Fruit fly (Drosophila melanogaster) whole organism, embryonic: ENCODE data around the gene Tsc1.

ENCODE experiments used
- CG11247 ChIP-seq: fragments of 200-800 bp; sonication (Bioruptor generic); IDR thresholded peaks from 2 replicates; pipeline ENCODE4 v1.3.6; 2022; ENCODE audit warnings: missing biosample characterization, missing genetic modification characterization
- CG12219 ChIP-seq: fragments of 200-800 bp; sonication (Bioruptor generic); optimal IDR thresholded peaks from 3 replicates; lab custom pipeline; 2018; ENCODE audit warnings: missing biosample characterization, mild to moderate bottlenecking, missing genetic modification characterization
- CG1233 ChIP-seq: fragments of 200-800 bp; sonication (Bioruptor generic); optimal IDR thresholded peaks from 4 replicates; lab custom pipeline; 2018; ENCODE audit warnings: missing biosample characterization, mild to moderate bottlenecking, missing genetic modification characterization
- CG14050 ChIP-seq: fragments of 200-800 bp; sonication (Bioruptor generic); IDR thresholded peaks from 3 replicates; pipeline ENCODE4 v1.3.6; 2022; ENCODE audit warnings: missing biosample characterization, missing genetic modification characterization
- CG15269 ChIP-seq: fragments of 200-800 bp; sonication (Bioruptor generic); optimal IDR thresholded peaks from 2 replicates; lab custom pipeline; 2018; ENCODE audit warnings: missing biosample characterization, mild to moderate bottlenecking, missing genetic modification characterization, moderate library complexity
- CG15514 ChIP-seq: fragments of 200-800 bp; sonication (Bioruptor generic); optimal IDR thresholded peaks from 3 replicates; lab custom pipeline; 2017; ENCODE audit warnings: missing biosample characterization, missing genetic modification characterization, mild to moderate bottlenecking, moderate library complexity, missing genetic modification reagents
- CG17328 ChIP-seq: fragments of 200-800 bp; sonication (Bioruptor generic); IDR thresholded peaks from 2 replicates; pipeline ENCODE4 v1.3.6; 2022; ENCODE audit warnings: missing biosample characterization, missing genetic modification characterization
- CG31365 ChIP-seq: fragments of 200-800 bp; sonication (Bioruptor generic); optimal IDR thresholded peaks from 2 replicates; lab custom pipeline; 2018; ENCODE audit warnings: missing biosample characterization, mild to moderate bottlenecking, missing genetic modification characterization
- CG3407 ChIP-seq: fragments of 200-800 bp; sonication (Bioruptor generic); optimal IDR thresholded peaks from 2 replicates; lab custom pipeline; 2018; ENCODE audit warnings: missing biosample characterization, mild to moderate bottlenecking, missing genetic modification characterization
- CG43689 ChIP-seq: fragments of 200-800 bp; sonication (Bioruptor generic); IDR thresholded peaks from 2 replicates; pipeline ENCODE4 v1.3.6; 2022; ENCODE audit warnings: missing biosample characterization, missing genetic modification characterization
- CG7357 ChIP-seq: fragments of 200-800 bp; sonication (Bioruptor generic); IDR thresholded peaks from 3 replicates; pipeline ENCODE4 v1.3.6; 2022; ENCODE audit warnings: missing biosample characterization, missing genetic modification characterization
- CG8290 ChIP-seq, 3 experiments: fragments of 200-800 bp; sonication (Bioruptor generic); optimal IDR thresholded peaks; 2 replicates each; lab custom pipeline; 2016 to 2019; ENCODE audit warnings: missing biosample characterization in 3 of 3, missing genetic modification characterization in 3 of 3, mild to moderate bottlenecking in 2 of 3, moderate library complexity in 1 of 3
- CG9609 ChIP-seq: fragments of 200-800 bp; sonication (Bioruptor generic); optimal IDR thresholded peaks from 3 replicates; lab custom pipeline; 2016; ENCODE audit warnings: missing biosample characterization, missing genetic modification characterization
- CkIIα-i1 ChIP-seq: fragments of 200-800 bp; sonication (Bioruptor generic); IDR thresholded peaks from 2 replicates; pipeline ENCODE4 v1.3.6; 2022; ENCODE audit warnings: missing biosample characterization, missing genetic modification characterization
- E2f2 ChIP-seq: fragments of 200-800 bp; sonication (Bioruptor generic); IDR thresholded peaks from 2 replicates; pipeline ENCODE4 v1.3.6; 2022; ENCODE audit warnings: missing biosample characterization, missing genetic modification characterization
- HmgD ChIP-seq: fragments of 200-800 bp; sonication (Bioruptor generic); optimal IDR thresholded peaks from 3 replicates; lab custom pipeline; 2016; ENCODE audit warnings: missing biosample characterization, missing genetic modification characterization
- HmgZ ChIP-seq: fragments of 200-800 bp; sonication (Bioruptor generic); optimal IDR thresholded peaks from 2 replicates; lab custom pipeline; 2018; ENCODE audit warnings: missing biosample characterization, mild to moderate bottlenecking, missing genetic modification characterization
- Hmx ChIP-seq: fragments of 200-800 bp; sonication (Bioruptor generic); optimal IDR thresholded peaks from 2 replicates; lab custom pipeline; 2016; ENCODE audit warnings: missing biosample characterization, missing genetic modification characterization
- Jarid2 ChIP-seq: fragments of 200-800 bp; sonication (Bioruptor generic); optimal IDR thresholded peaks from 3 replicates; lab custom pipeline; 2017; ENCODE audit warnings: mild to moderate bottlenecking, missing biosample characterization, missing genetic modification reagents, missing genetic modification characterization
- MESR4 ChIP-seq: fragments of 200-800 bp; sonication (Bioruptor generic); optimal IDR thresholded peaks from 2 replicates; lab custom pipeline; 2018; ENCODE audit warnings: missing biosample characterization, mild to moderate bottlenecking, missing genetic modification characterization, moderate library complexity
- Max ChIP-seq: fragments of 200-800 bp; sonication (Bioruptor generic); optimal IDR thresholded peaks from 2 replicates; lab custom pipeline; 2016; ENCODE audit warnings: missing biosample characterization, mild to moderate bottlenecking, missing genetic modification characterization
- NFAT ChIP-seq: fragments of 200-800 bp; sonication (Bioruptor generic); IDR thresholded peaks from 2 replicates; pipeline ENCODE4 v1.3.6; 2022; ENCODE audit warnings: missing biosample characterization, missing genetic modification characterization
- Neu2 ChIP-seq: fragments of 200-800 bp; sonication (Bioruptor generic); optimal IDR thresholded peaks from 3 replicates; lab custom pipeline; 2016; ENCODE audit warnings: missing biosample characterization, missing genetic modification characterization, borderline replicate concordance
- Oli ChIP-seq: fragments of 200-800 bp; sonication (Bioruptor generic); optimal IDR thresholded peaks from 2 replicates; lab custom pipeline; 2018; ENCODE audit warnings: missing biosample characterization, mild to moderate bottlenecking, missing genetic modification characterization, moderate library complexity
- Optix ChIP-seq: fragments of 200-800 bp; sonication (Bioruptor generic); IDR thresholded peaks from 3 replicates; pipeline ENCODE4 v1.3.6; 2022; ENCODE audit warnings: missing biosample characterization, missing genetic modification characterization
- Ptx1 ChIP-seq: fragments of 200-800 bp; sonication (Bioruptor generic); IDR thresholded peaks from 2 replicates; pipeline ENCODE4 v1.3.6; 2022; ENCODE audit warnings: missing biosample characterization, missing genetic modification characterization
- Xrp1 ChIP-seq: fragments of 200-800 bp; sonication (Bioruptor generic); IDR thresholded peaks from 2 replicates; pipeline ENCODE4 v1.3.6; 2022; ENCODE audit warnings: missing biosample characterization, missing genetic modification characterization
- al ChIP-seq: fragments of 200-800 bp; sonication (Bioruptor generic); IDR thresholded peaks from 2 replicates; pipeline ENCODE4 v1.3.6; 2022; ENCODE audit warnings: missing biosample characterization, missing genetic modification characterization
- chm ChIP-seq: fragments of 200-800 bp; sonication (Bioruptor generic); IDR thresholded peaks from 2 replicates; pipeline ENCODE4 v1.3.6; 2022; ENCODE audit warnings: missing biosample characterization, missing genetic modification characterization
- disco-r ChIP-seq: fragments of 200-800 bp; sonication (Bioruptor generic); optimal IDR thresholded peaks from 2 replicates; lab custom pipeline; 2016; ENCODE audit warnings: missing biosample characterization, missing genetic modification characterization
- fd3F ChIP-seq: fragments of 200-800 bp; sonication (Bioruptor generic); optimal IDR thresholded peaks from 2 replicates; lab custom pipeline; 2018; ENCODE audit warnings: missing biosample characterization, mild to moderate bottlenecking, missing genetic modification characterization, moderate library complexity
- gce ChIP-seq: fragments of 200-800 bp; sonication (Bioruptor generic); IDR thresholded peaks from 3 replicates; pipeline ENCODE4 v1.3.6; 2022; ENCODE audit warnings: missing biosample characterization, missing genetic modification characterization
- grau ChIP-seq: fragments of 200-800 bp; optimal IDR thresholded peaks from 3 replicates; lab custom pipeline; 2019; ENCODE audit warnings: missing biosample characterization, mild to moderate bottlenecking, missing genetic modification characterization, moderate library complexity
- gsb-n ChIP-seq: fragments of 200-800 bp; sonication (Bioruptor generic); optimal IDR thresholded peaks from 3 replicates; lab custom pipeline; 2018; ENCODE audit warnings: missing biosample characterization, mild to moderate bottlenecking, missing genetic modification characterization
- knrl ChIP-seq: fragments of 200-800 bp; sonication (Bioruptor generic); IDR thresholded peaks from 3 replicates; pipeline ENCODE4 v1.3.6; 2022; ENCODE audit warnings: missing biosample characterization, missing genetic modification characterization; ENCODE audit not compliant: partially characterized antibody
- lbe ChIP-seq: fragments of 200-800 bp; sonication (Bioruptor generic); optimal IDR thresholded peaks from 2 replicates; lab custom pipeline; 2016; ENCODE audit warnings: missing biosample characterization, mild to moderate bottlenecking, missing genetic modification characterization
- lilli ChIP-seq: fragments of 200-800 bp; sonication (Bioruptor generic); optimal IDR thresholded peaks from 3 replicates; lab custom pipeline; 2016; ENCODE audit warnings: missing biosample characterization, missing genetic modification characterization
- lola ChIP-seq, 3 experiments: fragments of >200 bp in 2 of 3; fragments of 200-800 bp in 1 of 3; sonication (Bioruptor generic) in 1 of 3; optimal IDR thresholded peaks; 2 replicates each; lab custom pipeline; 2017 to 2019; ENCODE audit warnings: missing biosample characterization in 3 of 3, missing genetic modification characterization in 3 of 3, mild to moderate bottlenecking in 1 of 3, moderate library complexity in 1 of 3
- onecut ChIP-seq: fragments of 200-800 bp; sonication (Bioruptor generic); IDR thresholded peaks from 2 replicates; pipeline ENCODE4 v1.3.6; 2022; ENCODE audit warnings: missing biosample characterization, missing genetic modification characterization
- pan ChIP-seq, 4 experiments: fragments of >200 bp in 3 of 4; fragments of 200-800 bp in 1 of 4; sonication (Bioruptor generic) in 1 of 4; optimal IDR thresholded peaks in 3 of 4; IDR thresholded peaks in 1 of 4; 2 replicates each; pipeline versions ENCODE4 v1.3.6 to Lab custom; 2017 to 2022; ENCODE audit warnings: missing biosample characterization in 2 of 4, missing genetic modification characterization in 2 of 4, mixed read lengths in 1 of 4
- pb ChIP-seq: fragments of 200-800 bp; sonication (Bioruptor generic); optimal IDR thresholded peaks from 3 replicates; lab custom pipeline; 2016; ENCODE audit warnings: missing biosample characterization, missing genetic modification characterization
- pnt ChIP-seq: fragments of 200-800 bp; sonication (Bioruptor generic); optimal IDR thresholded peaks from 3 replicates; lab custom pipeline; 2016; ENCODE audit warnings: missing biosample characterization, missing genetic modification characterization
- rib ChIP-seq: fragments of 200-800 bp; sonication (Bioruptor generic); IDR thresholded peaks from 2 replicates; pipeline ENCODE4 v1.3.6; 2022; ENCODE audit warnings: missing biosample characterization, missing genetic modification characterization
- ro ChIP-seq: fragments of 200-800 bp; sonication (Bioruptor generic); IDR thresholded peaks from 2 replicates; pipeline ENCODE4 v1.3.6; 2022; ENCODE audit warnings: missing biosample characterization, missing genetic modification characterization
- sens ChIP-seq: fragments of 200-800 bp; sonication (Bioruptor generic); peaks from one replicate; lab custom pipeline; 2016; ENCODE audit warnings: missing biosample characterization, missing genetic modification characterization
- stwl ChIP-seq: fragments of 200-800 bp; sonication (Bioruptor generic); optimal IDR thresholded peaks from 3 replicates; lab custom pipeline; 2018; ENCODE audit warnings: missing biosample characterization, mild to moderate bottlenecking, missing genetic modification characterization, moderate library complexity
- tna ChIP-seq: fragments of 200-800 bp; sonication (Bioruptor generic); IDR thresholded peaks from 2 replicates; pipeline ENCODE4 v1.3.6; 2022; ENCODE audit warnings: missing biosample characterization, missing genetic modification characterization; ENCODE audit not compliant: partially characterized antibody
- wor ChIP-seq: fragments of 200-800 bp; sonication (Bioruptor generic); IDR thresholded peaks from 2 replicates; pipeline ENCODE4 v1.3.6; 2022; ENCODE audit warnings: missing biosample characterization, missing genetic modification characterization
- zf30C ChIP-seq: fragments of 200-800 bp; sonication (Bioruptor generic); optimal IDR thresholded peaks from 3 replicates; lab custom pipeline; 2018; ENCODE audit warnings: missing biosample characterization, mild to moderate bottlenecking, missing genetic modification characterization

Tsc1 gene

DNA sequence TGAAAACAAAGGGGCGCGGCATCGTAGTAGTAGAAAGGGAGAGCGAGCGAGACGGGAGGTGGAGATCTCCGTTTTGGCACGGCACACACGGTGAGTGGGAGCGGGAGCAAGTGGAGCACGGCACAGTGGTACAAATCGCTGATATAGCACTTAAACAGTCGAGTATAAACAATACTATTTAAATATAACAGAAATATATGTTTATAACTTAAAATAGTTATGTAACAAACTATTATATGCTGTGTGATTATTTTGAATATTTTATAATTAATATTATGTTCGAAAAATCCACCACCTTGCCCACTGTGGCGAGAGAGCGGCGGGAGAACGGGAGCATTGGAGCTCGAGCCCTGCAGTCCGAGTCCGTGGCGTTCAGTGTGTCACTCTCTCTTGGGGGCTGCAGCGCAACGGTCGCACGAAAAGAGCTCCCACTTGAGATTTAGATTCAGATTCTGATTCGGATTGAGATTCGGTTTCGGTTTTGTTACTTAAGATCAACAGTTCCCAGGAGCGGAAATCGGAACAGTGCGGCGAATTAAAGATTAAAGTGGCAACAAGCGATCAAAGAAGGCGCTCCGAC lies 11.0 kb downstream of the Tsc1 start, which contains the start of gene Kal1 (continued):
- TF ChIP-seq ro = peak; percentile 78
- TF ChIP-seq chm (GFP tag; lab: Robert Waterston, UW) = peak; percentile 95
- TF ChIP-seq CG8290 (GFP tag; optimal IDR thresholded peaks at IDR 0.05; lab: Kevin White, UChicago) = peak; percentile 78
- peak in 1 of 2 experiments; percentile 66 for TF ChIP-seq CG8290 (tag; optimal IDR thresholded peaks at IDR 0.05; lab: Kevin White, UChicago)
- peak; percentile 54; the same call in 1 of the 2 replicates for TF ChIP-seq al (GFP tag; lab: Robert Waterston, UW)
- TF ChIP-seq tna (GFP tag; lab: Robert Waterston, UW) = no peak
- peak; percentile 90 for TF ChIP-seq Optix (GFP tag; lab: Robert Waterston, UW)
- peak; percentile 96 for TF ChIP-seq sens (GFP tag; lab: Kevin White, UChicago)
- TF ChIP-seq CG17328 (GFP tag; lab: Robert Waterston, UW) = peak; percentile 95
- no peak for TF ChIP-seq Hmx (GFP tag; lab: Kevin White, UChicago)
- peak; percentile 96 for TF ChIP-seq lbe
- peak; percentile 86 for TF ChIP-seq gce
- TF ChIP-seq Jarid2 (GFP tag; lab: Kevin White, UChicago) = peak; percentile 69
- TF ChIP-seq Max (GFP tag; lab: Kevin White, UChicago) = peak; percentile 74
- TF ChIP-seq lilli = peak; percentile 52
- peak; percentile 93 for TF ChIP-seq Ptx1 (GFP tag; lab: Robert Waterston, UW)
- TF ChIP-seq CG9609 (GFP tag; lab: Kevin White, UChicago) = no peak
- peak; percentile 32 for TF ChIP-seq stwl (tag; lab: Kevin White, UChicago)
- peak; percentile 78 for TF ChIP-seq CG11247 (GFP tag; lab: Robert Waterston, UW)
- TF ChIP-seq Oli = peak; percentile 95
- 0 out of 2 replicates have a peak, but pooled peaks have one; percentile 44 for TF ChIP-seq rib (GFP tag; lab: Robert Waterston, UW)
- peak; percentile 83 for TF ChIP-seq CG1233 (GFP tag; lab: Kevin White, UChicago)
- no peak for TF ChIP-seq pan (optimal IDR thresholded peaks at IDR 0.05; lab: Kevin White, UChicago)
- TF ChIP-seq pan (GFP tag; optimal IDR thresholded peaks at IDR 0.05 in 1 of 2, IDR thresholded peaks at IDR 0.05 in 1 of 2) = peak in 1 of 2 experiments; percentile 94
- no peak for TF ChIP-seq CkIIα-i1 (GFP tag; lab: Robert Waterston, UW)
- TF ChIP-seq CG15514 (GFP tag; lab: Kevin White, UChicago) = peak; percentile 77
- peak in 1 of 3 experiments; percentile 90 for TF ChIP-seq lola (GFP tag; optimal IDR thresholded peaks at IDR 0.05; lab: Kevin White, UChicago)
- peak; percentile 94 for TF ChIP-seq CG3407
- peak; percentile 92 for TF ChIP-seq grau (tag; lab: Kevin White, UChicago)
- TF ChIP-seq Xrp1 (GFP tag; lab: Robert Waterston, UW) = peak; percentile 97
- TF ChIP-seq gsb-n (tag; lab: Kevin White, UChicago) = peak; percentile 97
- TF ChIP-seq MESR4 (GFP tag; lab: Kevin White, UChicago) = peak; percentile 35
- no peak for TF ChIP-seq Neu2 (GFP tag; lab: Kevin White, UChicago)
- peak; percentile 93 for TF ChIP-seq CG12219 (GFP tag; lab: Kevin White, UChicago)
- TF ChIP-seq onecut (GFP tag; lab: Robert Waterston, UW) = peak; percentile 87
- no peak for TF ChIP-seq zf30C (GFP tag; lab: Kevin White, UChicago)
- TF ChIP-seq HmgD (GFP tag; lab: Kevin White, UChicago) = no peak
- TF ChIP-seq E2f2 = peak; percentile 78
- no peak for TF ChIP-seq pnt
- TF ChIP-seq fd3F (GFP tag; lab: Kevin White, UChicago) = peak; percentile 80
- TF ChIP-seq pb (GFP tag; lab: Kevin White, UChicago) = no peak
- 0 out of 3 replicates have a peak, but pooled peaks have one; percentile 38 for TF ChIP-seq knrl (GFP tag; lab: Robert Waterston, UW)
- TF ChIP-seq CG43689 (GFP tag; lab: Robert Waterston, UW) = peak; percentile 87
- peak; percentile 81 for TF ChIP-seq HmgZ (tag; lab: Kevin White, UChicago)
- peak; percentile 93 for TF ChIP-seq wor (GFP tag; lab: Robert Waterston, UW)
- peak; percentile 72 for TF ChIP-seq CG31365 (tag; lab: Kevin White, UChicago)
- TF ChIP-seq CG14050 = peak; percentile 91
- TF ChIP-seq NFAT = peak; percentile 44; the same call in 1 of the 2 replicates
- no peak for TF ChIP-seq disco-r (GFP tag; lab: Kevin White, UChicago)
- peak; percentile 76 for TF ChIP-seq CG7357 (GFP tag; lab: Robert Waterston, UW)
- peak; percentile 93 for TF ChIP-seq CG15269 (tag; lab: Kevin White, UChicago)
